Fruit fly (Drosophila melanogaster) whole organism, embryonic: ENCODE measurements around the gene CG11791.

ENCODE experiments used
- BEAF-32 ChIP-seq: fragments of 200-800 bp; sonication (Bioruptor generic); optimal IDR thresholded peaks from 3 replicates; lab custom pipeline; 2017; ENCODE audit warnings: missing biosample characterization, missing genetic modification characterization, mild to moderate bottlenecking, moderate library complexity, missing genetic modification reagents
- CG10147 ChIP-seq: fragments of 200-800 bp; sonication (Bioruptor generic); optimal IDR thresholded peaks from 2 replicates; lab custom pipeline; 2019; ENCODE audit warnings: missing biosample characterization, mild to moderate bottlenecking, missing genetic modification characterization, moderate library complexity
- CG11085 ChIP-seq: fragments of 200-800 bp; sonication (Bioruptor generic); IDR thresholded peaks from 2 replicates; pipeline ENCODE4 v1.3.6; 2022; ENCODE audit warnings: missing biosample characterization, missing genetic modification characterization
- CG12391 ChIP-seq: fragments of 200-800 bp; sonication (Bioruptor generic); optimal IDR thresholded peaks from 3 replicates; lab custom pipeline; 2018; ENCODE audit warnings: missing biosample characterization, mild to moderate bottlenecking, missing genetic modification characterization, moderate library complexity
- CG12942 ChIP-seq: fragments of 200-800 bp; sonication (Bioruptor generic); optimal IDR thresholded peaks from 3 replicates; lab custom pipeline; 2016; ENCODE audit warnings: missing biosample characterization, missing genetic modification characterization
- CG13287 ChIP-seq: fragments of 200-800 bp; sonication (Bioruptor generic); IDR thresholded peaks from 2 replicates; pipeline ENCODE4 v1.3.6; 2022; ENCODE audit warnings: missing biosample characterization, missing genetic modification characterization; ENCODE audit not compliant: partially characterized antibody
- CG14710 ChIP-seq: fragments of 200-800 bp; sonication (Bioruptor generic); optimal IDR thresholded peaks from 3 replicates; lab custom pipeline; 2019; ENCODE audit warnings: missing biosample characterization, mild to moderate bottlenecking, missing genetic modification characterization, moderate library complexity
- CG15514 ChIP-seq: fragments of 200-800 bp; sonication (Bioruptor generic); optimal IDR thresholded peaks from 3 replicates; lab custom pipeline; 2017; ENCODE audit warnings: missing biosample characterization, missing genetic modification characterization, mild to moderate bottlenecking, moderate library complexity, missing genetic modification reagents
- CG1603 ChIP-seq: fragments of 200-800 bp; sonication (Bioruptor generic); optimal IDR thresholded peaks from 2 replicates; lab custom pipeline; 2019; ENCODE audit warnings: missing biosample characterization, mild to moderate bottlenecking, missing genetic modification characterization, moderate library complexity
- CG17829 ChIP-seq: fragments of 200-800 bp; optimal IDR thresholded peaks from 2 replicates; lab custom pipeline; 2019; ENCODE audit warnings: missing biosample characterization, mild to moderate bottlenecking, missing genetic modification characterization, moderate library complexity
- CG1792 ChIP-seq: fragments of 200-800 bp; sonication (Bioruptor generic); optimal IDR thresholded peaks from 2 replicates; lab custom pipeline; 2016; ENCODE audit warnings: missing biosample characterization, missing genetic modification characterization
- CG1832 ChIP-seq: fragments of 200-800 bp; sonication (Bioruptor generic); optimal IDR thresholded peaks from 2 replicates; lab custom pipeline; 2017; ENCODE audit warnings: missing biosample characterization, mild to moderate bottlenecking, missing genetic modification characterization, inconsistent platforms
- CG18599 ChIP-seq: fragments of 200-800 bp; sonication (Bioruptor generic); optimal IDR thresholded peaks from 3 replicates; lab custom pipeline; 2017; ENCODE audit warnings: missing biosample characterization, missing genetic modification characterization, mild to moderate bottlenecking, moderate library complexity, missing genetic modification reagents
- CG2712 ChIP-seq: fragments of 200-800 bp; optimal IDR thresholded peaks from 3 replicates; lab custom pipeline; 2019; ENCODE audit warnings: missing biosample characterization, mild to moderate bottlenecking, missing genetic modification characterization, moderate library complexity
- CG34224 ChIP-seq: fragments of 200-800 bp; sonication (Bioruptor generic); IDR thresholded peaks from 3 replicates; pipeline ENCODE4 v1.3.6; 2022; ENCODE audit warnings: missing biosample characterization, missing genetic modification characterization; ENCODE audit not compliant: partially characterized antibody
- CG34376 ChIP-seq: fragments of 200-800 bp; sonication (Bioruptor generic); optimal IDR thresholded peaks from 2 replicates; lab custom pipeline; 2018; ENCODE audit warnings: missing biosample characterization, mild to moderate bottlenecking, missing genetic modification characterization
- CG3726 ChIP-seq: fragments of 200-800 bp; sonication (Bioruptor generic); IDR thresholded peaks from 3 replicates; pipeline ENCODE4, ENCODE4 v1.3.6; 2022; ENCODE audit warnings: missing biosample characterization, missing genetic modification characterization
- CG4360 ChIP-seq: fragments of 200-800 bp; sonication (Bioruptor generic); IDR thresholded peaks from 2 replicates; pipeline ENCODE4 v1.3.6; 2022; ENCODE audit warnings: missing biosample characterization, missing genetic modification characterization
- CG9609 ChIP-seq: fragments of 200-800 bp; sonication (Bioruptor generic); optimal IDR thresholded peaks from 3 replicates; lab custom pipeline; 2016; ENCODE audit warnings: missing biosample characterization, missing genetic modification characterization
- CG9817 ChIP-seq: fragments of 200-800 bp; sonication (Bioruptor generic); optimal IDR thresholded peaks from 2 replicates; lab custom pipeline; 2018; ENCODE audit warnings: missing biosample characterization, mild to moderate bottlenecking, missing genetic modification characterization, moderate library complexity
- CHES-1-like ChIP-seq: fragments of 200-800 bp; sonication (Bioruptor generic); optimal IDR thresholded peaks from 2 replicates; lab custom pipeline; 2016; ENCODE audit warnings: missing biosample characterization, missing genetic modification characterization
- Eip74EF ChIP-seq, 2 experiments: fragments of 200-800 bp in 1 of 2; fragments of >200 bp in 1 of 2; sonication (Bioruptor generic) in 1 of 2; optimal IDR thresholded peaks; 2 replicates each; lab custom pipeline; 2017 to 2019; ENCODE audit warnings: missing biosample characterization in 2 of 2, missing genetic modification characterization in 2 of 2, mild to moderate bottlenecking in 1 of 2, moderate library complexity in 1 of 2
- Fer3 ChIP-seq: fragments of 200-800 bp; sonication (Bioruptor generic); optimal IDR thresholded peaks from 2 replicates; lab custom pipeline; 2018; ENCODE audit warnings: missing biosample characterization, mild to moderate bottlenecking, missing genetic modification characterization, moderate library complexity
- Hmx ChIP-seq: fragments of 200-800 bp; sonication (Bioruptor generic); optimal IDR thresholded peaks from 2 replicates; lab custom pipeline; 2016; ENCODE audit warnings: missing biosample characterization, missing genetic modification characterization
- Hsf ChIP-seq: fragments of 200-800 bp; sonication (Bioruptor generic); optimal IDR thresholded peaks from 3 replicates; lab custom pipeline; 2016; ENCODE audit warnings: missing biosample characterization, missing genetic modification characterization
- MTF-1 ChIP-seq: fragments of 200-800 bp; sonication (Bioruptor generic); optimal IDR thresholded peaks from 2 replicates; lab custom pipeline; 2018; ENCODE audit warnings: missing biosample characterization, mild to moderate bottlenecking, missing genetic modification characterization, borderline replicate concordance
- Sry-δ ChIP-seq: fragments of 200-800 bp; sonication (Bioruptor generic); optimal IDR thresholded peaks from 2 replicates; lab custom pipeline; 2016; ENCODE audit warnings: missing biosample characterization, missing genetic modification characterization
- YL-1 ChIP-seq: fragments of 200-800 bp; sonication (Bioruptor generic); optimal IDR thresholded peaks from 3 replicates; lab custom pipeline; 2017; ENCODE audit warnings: missing biosample characterization, mild to moderate bottlenecking, missing genetic modification characterization
- bcd ChIP-seq: fragments of 200-800 bp; sonication (Bioruptor generic); optimal IDR thresholded peaks from 2 replicates; lab custom pipeline; 2017; ENCODE audit warnings: missing biosample characterization, mild to moderate bottlenecking, missing genetic modification characterization
- bigmax ChIP-seq: fragments of 200-800 bp; sonication (Bioruptor generic); optimal IDR thresholded peaks from 2 replicates; lab custom pipeline; 2018; ENCODE audit warnings: missing biosample characterization, mild to moderate bottlenecking, missing genetic modification characterization
- cwo ChIP-seq: fragments of 200-800 bp; sonication (Bioruptor generic); optimal IDR thresholded peaks from 3 replicates; lab custom pipeline; 2017; ENCODE audit warnings: missing biosample characterization, missing genetic modification characterization, mild to moderate bottlenecking, moderate library complexity, missing genetic modification reagents
- fd3F ChIP-seq: fragments of 200-800 bp; sonication (Bioruptor generic); optimal IDR thresholded peaks from 2 replicates; lab custom pipeline; 2018; ENCODE audit warnings: missing biosample characterization, mild to moderate bottlenecking, missing genetic modification characterization, moderate library complexity
- grn ChIP-seq: fragments of 200-800 bp; sonication (Bioruptor generic); optimal IDR thresholded peaks from 3 replicates; lab custom pipeline; 2017; ENCODE audit warnings: missing biosample characterization, missing genetic modification characterization
- kah ChIP-seq: fragments of 200-800 bp; sonication (Bioruptor generic); optimal IDR thresholded peaks from 2 replicates; lab custom pipeline; 2018; ENCODE audit warnings: missing biosample characterization, mild to moderate bottlenecking, missing genetic modification characterization
- lbe ChIP-seq: fragments of 200-800 bp; sonication (Bioruptor generic); optimal IDR thresholded peaks from 2 replicates; lab custom pipeline; 2016; ENCODE audit warnings: missing biosample characterization, mild to moderate bottlenecking, missing genetic modification characterization
- mld ChIP-seq: fragments of 200-800 bp; sonication (Bioruptor generic); IDR thresholded peaks from 3 replicates; pipeline ENCODE4 v1.3.6; 2022; ENCODE audit warnings: missing biosample characterization, missing genetic modification characterization; ENCODE audit not compliant: partially characterized antibody
- psq ChIP-seq: fragments of 200-800 bp; sonication (Bioruptor generic); optimal IDR thresholded peaks from 2 replicates; lab custom pipeline; 2017; ENCODE audit warnings: missing biosample characterization, missing genetic modification characterization
- pzg ChIP-seq: fragments of 200-800 bp; sonication (Bioruptor generic); optimal IDR thresholded peaks from 3 replicates; lab custom pipeline; 2018; ENCODE audit warnings: missing biosample characterization, mild to moderate bottlenecking, missing genetic modification characterization, moderate library complexity
- ranshi ChIP-seq: fragments of 200-800 bp; sonication (Bioruptor generic); IDR thresholded peaks from 2 replicates; pipeline ENCODE4 v1.3.6; 2022; ENCODE audit warnings: missing biosample characterization, missing genetic modification characterization
- row ChIP-seq: fragments of 200-800 bp; sonication (Bioruptor generic); IDR thresholded peaks from 3 replicates; pipeline ENCODE4 v1.3.6; 2022; ENCODE audit warnings: missing biosample characterization, missing genetic modification characterization
- sens ChIP-seq: fragments of 200-800 bp; sonication (Bioruptor generic); peaks from one replicate; lab custom pipeline; 2016; ENCODE audit warnings: missing biosample characterization, missing genetic modification characterization
- stc ChIP-seq: fragments of 200-800 bp; sonication (Bioruptor generic); IDR thresholded peaks from 2 replicates; pipeline ENCODE4 v1.3.6; 2022; ENCODE audit warnings: missing biosample characterization, missing genetic modification characterization
- stwl ChIP-seq: fragments of 200-800 bp; sonication (Bioruptor generic); optimal IDR thresholded peaks from 3 replicates; lab custom pipeline; 2018; ENCODE audit warnings: missing biosample characterization, mild to moderate bottlenecking, missing genetic modification characterization, moderate library complexity
- sug ChIP-seq: fragments of 200-800 bp; optimal IDR thresholded peaks from 2 replicates; lab custom pipeline; 2019; ENCODE audit warnings: missing biosample characterization, mild to moderate bottlenecking, missing genetic modification characterization, moderate library complexity
- tna ChIP-seq: fragments of 200-800 bp; sonication (Bioruptor generic); IDR thresholded peaks from 2 replicates; pipeline ENCODE4 v1.3.6; 2022; ENCODE audit warnings: missing biosample characterization, missing genetic modification characterization; ENCODE audit not compliant: partially characterized antibody
- unpg ChIP-seq: fragments of 200-800 bp; sonication (Bioruptor generic); optimal IDR thresholded peaks from 3 replicates; lab custom pipeline; 2018; ENCODE audit warnings: missing biosample characterization, mild to moderate bottlenecking, missing genetic modification characterization, moderate library complexity
- vnd ChIP-seq: fragments of 200-800 bp; sonication (Bioruptor generic); IDR thresholded peaks from 3 replicates; pipeline ENCODE4 v1.3.6; 2022; ENCODE audit warnings: missing biosample characterization, missing genetic modification characterization; ENCODE audit not compliant: partially characterized antibody
- zfh1 ChIP-seq: fragments of 200-800 bp; sonication (Bioruptor generic); IDR thresholded peaks from 3 replicates; pipeline ENCODE4 v1.3.6; 2022; ENCODE audit warnings: missing biosample characterization, missing genetic modification characterization

The CG11791 gene

DNA sequence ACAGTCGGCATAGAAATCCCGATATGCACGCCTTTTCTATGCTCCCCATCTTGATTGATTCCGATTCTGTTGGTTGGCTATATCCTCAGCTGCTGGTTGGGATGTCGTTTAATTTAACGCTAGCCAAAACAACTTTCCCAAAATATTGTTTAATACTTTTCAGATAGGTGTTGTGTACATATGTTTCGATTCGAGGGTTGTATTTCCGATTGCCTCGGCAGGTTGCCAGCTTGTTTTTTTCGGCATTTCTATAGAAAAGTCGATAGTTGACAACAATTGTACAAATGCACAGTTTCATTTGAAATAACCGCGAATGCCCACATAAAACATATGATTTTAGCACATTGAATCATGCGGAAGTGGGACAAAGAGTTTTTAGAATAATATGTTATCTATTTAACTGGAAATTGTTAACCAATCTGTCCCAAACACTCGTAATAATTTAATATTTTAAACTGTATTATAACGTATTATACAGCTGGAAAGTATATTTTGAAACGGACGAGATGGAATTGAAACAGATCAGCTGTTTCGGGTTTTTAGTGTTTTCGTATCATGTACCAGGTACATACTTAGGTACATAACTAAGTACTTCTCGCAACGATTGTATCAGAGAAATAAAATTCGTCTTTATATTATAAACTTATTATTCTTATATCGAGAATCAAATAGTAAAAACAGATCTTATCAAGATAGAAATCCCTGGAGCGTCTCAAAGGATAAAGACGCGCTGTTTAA is 5.2 kb downstream of the CG11791 start, which contains the start of gene CG31109 (continued):
- TF ChIP-seq CG1792 (GFP tag; lab: Kevin White, UChicago): no peak
- TF ChIP-seq CG34224 (GFP tag; lab: Robert Waterston, UW): peak; percentile 49
- TF ChIP-seq CG9817 (tag; lab: Kevin White, UChicago): peak; percentile 6
- peak; percentile 61 for TF ChIP-seq CG13287 (GFP tag; lab: Robert Waterston, UW)
- TF ChIP-seq sug: peak; percentile 55
- peak; percentile 70 for TF ChIP-seq row
- peak; percentile 31 for TF ChIP-seq CG17829
- TF ChIP-seq CHES-1-like (GFP tag; lab: Kevin White, UChicago): peak; percentile 50
- TF ChIP-seq bigmax: peak; percentile 41
- peak; percentile 46 for TF ChIP-seq CG12391 (tag; lab: Kevin White, UChicago)
- TF ChIP-seq CG18599: peak; percentile 19
- TF ChIP-seq CG15514: peak; percentile 62
- TF ChIP-seq tna (GFP tag; lab: Robert Waterston, UW): no peak
- TF ChIP-seq Eip74EF (GFP tag; optimal IDR thresholded peaks at IDR 0.05; lab: Kevin White, UChicago): no peak
- 0 out of 3 replicates have a peak, but pooled peaks have one; percentile 41 for TF ChIP-seq mld
- TF ChIP-seq Sry-δ (GFP tag; lab: Kevin White, UChicago): peak; percentile 69

dm6 chr3R:25056016-25056415 is 6.6 kb downstream of the CG11791 start, which contains the start of the genes CG31111 and stac:
TSS of gene CG31111 (minus strand) at chr3R:25056177.
TSS of gene stac (plus strand) at chr3R:25056286.
- TF ChIP-seq Fer3 (tag; lab: Kevin White, UChicago) (no peak), ranshi (GFP tag; lab: Robert Waterston, UW) (no peak), bcd (no peak), sens (GFP tag; lab: Kevin White, UChicago) (peak; percentile 53), CG9609 (GFP tag; lab: Kevin White, UChicago) (no peak), Eip74EF (GFP tag; optimal IDR thresholded peaks at IDR 0.05; lab: Kevin White, UChicago) (peak in 1 of 2 experiments; percentile 10), CG4360 (GFP tag; lab: Robert Waterston, UW) (peak; percentile 66; the same call in 1 of the 2 replicates), YL-1 (GFP tag; lab: Kevin White, UChicago) (peak; percentile 38), grn (GFP tag; lab: Kevin White, UChicago) (peak; percentile 90), MTF-1 (GFP tag; lab: Kevin White, UChicago) (no peak), BEAF-32 (GFP tag; lab: Kevin White, UChicago) (peak; percentile 29), CG3726 (GFP tag; lab: Robert Waterston, UW) (no peak), lbe (GFP tag; lab: Kevin White, UChicago) (peak; percentile 49), Hsf (GFP tag; lab: Kevin White, UChicago) (no peak), CG1832 (GFP tag; lab: Kevin White, UChicago) (no peak), vnd (GFP tag; lab: Robert Waterston, UW) (no peak), kah (GFP tag; lab: Kevin White, UChicago) (no peak), CG10147 (GFP tag; lab: Kevin White, UChicago) (peak; percentile 44), CG11085 (no peak), CG34376 (GFP tag; lab: Kevin White, UChicago) (peak; percentile 17), stwl (peak; percentile 62), CG12942 (GFP tag; lab: Kevin White, UChicago) (no peak), unpg (no peak), Hmx (GFP tag; lab: Kevin White, UChicago) (peak; percentile 42), CG14710 (tag; lab: Kevin White, UChicago) (peak; percentile 17), zfh1 (GFP tag; lab: Robert Waterston, UW) (no peak), psq (GFP tag; lab: Kevin White, UChicago) (no peak), CG2712 (peak; percentile 5), fd3F (GFP tag; lab: Kevin White, UChicago) (no peak), stc (GFP tag; lab: Robert Waterston, UW) (no peak), pzg (GFP tag; lab: Kevin White, UChicago) (peak; percentile 44), cwo (GFP tag; lab: Kevin White, UChicago) (no peak), CG1603 (peak; percentile 24)
